Fruit fly (Drosophila melanogaster): ENCODE measurements around the gene CG43394.
A peak's percentile ranks its signal among the peaks of the same experiment; 100 is the strongest.

The CG43394 gene

dm6 chr2L:8145067-8145808 is at the start of gene CG43394, which contains the start of gene CG42763:
Gene CG43394, plus strand, starts transcription at chr2L:8145758.
Gene CG42763, minus strand, starts transcription at chr2L:8145107.
- TF ChIP-seq CG8478 (optimal IDR thresholded peaks at IDR 0.05), result no peak
- no peak for TF ChIP-seq CTCF (optimal IDR thresholded peaks at IDR 0.05)

DNA sequence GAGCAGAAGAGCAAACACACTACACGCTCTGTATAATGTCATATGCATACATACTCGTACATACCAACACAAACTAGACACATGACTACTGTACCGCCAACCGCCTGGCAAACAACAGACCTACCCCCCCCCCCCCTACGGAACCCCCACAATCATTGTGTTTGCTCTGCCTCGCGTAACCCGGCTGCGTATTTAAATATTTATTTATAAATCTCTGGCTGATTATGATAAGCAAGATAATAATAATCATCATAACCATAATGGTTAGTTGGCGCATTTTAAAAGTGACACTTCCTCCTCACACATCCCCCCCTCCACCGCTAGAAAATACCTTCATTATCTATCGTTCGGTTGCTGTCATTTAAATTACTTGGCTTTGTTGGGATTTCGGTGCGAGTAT is 48.1 kb upstream of the CG43394 start:
- no peak for TF ChIP-seq CTCF (optimal IDR thresholded peaks at IDR 0.05)
- no peak for TF ChIP-seq CG8478 (optimal IDR thresholded peaks at IDR 0.05)

- TF ChIP-seq CTCF (optimal IDR thresholded peaks at IDR 0.05) (peak in 1 of 2 experiments; percentile 3), CG8478 (optimal IDR thresholded peaks at IDR 0.05) (no peak)
Observed at dm6 chr2L:8097964-8098945, 47.3 kb upstream of the CG43394 start.

DNA sequence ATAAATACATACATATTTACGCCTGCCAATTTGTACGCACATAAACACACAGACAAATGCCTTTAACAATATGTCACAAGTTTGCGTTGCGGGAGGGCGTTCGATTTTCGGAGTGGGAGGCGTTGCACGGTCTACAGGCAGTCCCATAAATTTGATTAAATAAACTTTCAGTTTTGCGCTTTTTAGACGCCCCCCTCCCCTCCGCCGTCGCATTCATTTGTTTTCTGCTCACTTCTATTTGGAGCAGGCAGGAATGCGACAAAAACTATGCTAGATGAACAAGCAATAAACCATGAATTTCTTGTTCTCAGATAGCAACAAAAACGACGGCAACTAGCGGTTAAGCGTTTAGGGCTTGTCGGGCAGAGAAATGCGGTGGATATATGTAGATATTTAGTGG is 46.5 kb upstream of the CG43394 start:
- TF ChIP-seq CG8478 (optimal IDR thresholded peaks at IDR 0.05) (no peak), CTCF (optimal IDR thresholded peaks at IDR 0.05) (no peak)

dm6 chr2L:8099615-8100375 is 45.8 kb upstream of the CG43394 start:
- TF ChIP-seq CTCF (optimal IDR thresholded peaks at IDR 0.05), result no peak
- no peak for TF ChIP-seq CG8478 (optimal IDR thresholded peaks at IDR 0.05)

- no peak for TF ChIP-seq CG8478 (optimal IDR thresholded peaks at IDR 0.05)
- TF ChIP-seq CTCF (optimal IDR thresholded peaks at IDR 0.05), result no peak
Observed at dm6 chr2L:8100489-8101352, 44.8 kb upstream of the CG43394 start.

- TF ChIP-seq CTCF (optimal IDR thresholded peaks at IDR 0.05), result no peak
- TF ChIP-seq CG8478 (optimal IDR thresholded peaks at IDR 0.05), result no peak
Observed at dm6 chr2L:8103073-8103472, 42.5 kb upstream of the CG43394 start.

DNA sequence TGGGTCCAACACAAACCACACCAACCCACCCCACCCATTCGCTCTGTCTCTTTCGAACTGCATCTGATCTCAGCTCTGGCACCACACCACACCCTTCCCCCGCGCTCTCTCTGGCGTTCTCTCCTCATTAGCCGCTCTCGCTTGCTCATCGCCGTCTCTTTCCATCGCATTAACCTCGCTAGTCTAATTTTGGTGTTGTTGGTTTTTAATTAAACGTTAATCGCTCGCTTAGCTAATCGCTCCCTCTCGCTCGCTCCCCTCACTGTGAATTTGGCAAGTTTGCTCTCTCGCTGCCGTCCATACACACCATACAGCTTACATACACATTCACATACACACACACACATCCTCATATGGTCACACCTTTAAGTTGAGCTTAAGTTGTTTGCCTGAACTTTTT is 41.5 kb upstream of the CG43394 start:
- TF ChIP-seq CG8478 (optimal IDR thresholded peaks at IDR 0.05), result no peak
- no peak for TF ChIP-seq CTCF (optimal IDR thresholded peaks at IDR 0.05)

dm6 chr2L:8104706-8105105 is 40.9 kb upstream of the CG43394 start:
- no peak for TF ChIP-seq CG8478 (optimal IDR thresholded peaks at IDR 0.05)
- no peak for TF ChIP-seq CTCF (optimal IDR thresholded peaks at IDR 0.05)

dm6 chr2L:8110549-8111438 is 34.8 kb upstream of the CG43394 start:
- TF ChIP-seq CG8478 (optimal IDR thresholded peaks at IDR 0.05), result no peak
- no peak for TF ChIP-seq CTCF (optimal IDR thresholded peaks at IDR 0.05)

- no peak for TF ChIP-seq CG8478 (optimal IDR thresholded peaks at IDR 0.05)
- TF ChIP-seq CTCF (optimal IDR thresholded peaks at IDR 0.05), result no peak
Observed at dm6 chr2L:8116632-8117193, 28.8 kb upstream of the CG43394 start.

DNA sequence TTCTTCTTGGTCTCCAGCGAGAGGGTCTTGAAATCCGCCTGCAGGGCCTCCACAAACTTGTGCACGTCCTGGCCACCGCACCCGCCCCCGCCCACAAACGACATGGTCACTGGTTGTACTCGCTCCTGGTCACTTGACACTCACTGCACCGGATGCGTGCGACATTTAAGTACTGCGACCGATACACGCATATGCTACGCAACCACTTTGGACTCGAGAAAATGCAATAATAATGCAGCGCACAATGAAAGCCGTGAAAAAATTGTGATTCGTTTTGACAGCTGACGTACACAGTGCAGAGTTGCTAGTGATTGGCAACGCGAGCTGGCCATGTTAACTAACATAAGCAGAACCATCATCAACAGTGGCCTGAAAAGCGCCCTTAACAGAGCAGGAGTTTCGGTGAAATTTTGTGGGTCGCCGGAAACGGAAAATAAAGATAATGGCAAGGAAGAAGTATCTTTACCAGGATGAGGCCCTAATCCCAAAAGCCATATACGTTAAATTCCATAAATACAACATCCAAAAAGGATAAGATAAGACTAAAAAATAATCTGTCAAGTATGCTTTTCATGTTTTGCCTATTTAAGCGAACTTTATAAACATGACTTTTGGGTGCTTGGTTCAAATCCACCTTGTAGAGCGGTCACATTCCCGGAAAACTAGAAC is 21.7 kb upstream of the CG43394 start, which contains the start of the genes mon2 and CG8673:
mon2 (minus strand) TSS at position 300 of the 669 bp plus-strand sequence.
CG8673 (plus strand) TSS at position 619 of the 669 bp plus-strand sequence.
- TF ChIP-seq CG8478 (optimal IDR thresholded peaks at IDR 0.05) (no peak), CTCF (optimal IDR thresholded peaks at IDR 0.05) (no peak)

Data from S2 (cell line).